Worm (Caenorhabditis elegans): ENCODE results near the gene H40L08.7.

- TF ChIP-seq pes-1 (GFP tag; IDR thresholded peaks at IDR 0.05), result no peak
- no peak for TF ChIP-seq ceh-36 (tag; optimal IDR thresholded peaks at IDR 0.05)
- no peak for TF ChIP-seq B0310.2 (tag; optimal IDR thresholded peaks at IDR 0.05)
- TF ChIP-seq hnd-1 (tag; optimal IDR thresholded peaks at IDR 0.05), result no peak
- no peak for TF ChIP-seq tbx-11 (GFP tag; IDR thresholded peaks at IDR 0.05)
- no peak for TF ChIP-seq sea-1 (GFP tag; conservative IDR thresholded peaks at IDR 0.05)
- no peak for TF ChIP-seq ama-1 (optimal IDR thresholded peaks at IDR 0.05)
Observed at ce11 chrX:15056737-15057136, 20.8 kb downstream of the H40L08.7 start, which contains the start of gene H03G16.5.

Data from whole organism, early embryonic.